Fruit fly (Drosophila melanogaster) whole organism, wandering third instar larva: ENCODE measurements around the gene Ldaf1.

Source experiments
- CG32264 ChIP-seq: fragments of 200-800 bp; sonication (Bioruptor generic); optimal IDR thresholded peaks from 2 replicates; lab custom pipeline; 2016; ENCODE audit warnings: missing biosample characterization, missing genetic modification characterization
- CG9705 ChIP-seq: fragments of 200-800 bp; sonication (Bioruptor generic); optimal IDR thresholded peaks from 2 replicates; lab custom pipeline; 2018; ENCODE audit warnings: missing biosample characterization, mild to moderate bottlenecking, missing genetic modification characterization
- CrebA ChIP-seq: fragments of 200-800 bp; sonication (Bioruptor generic); optimal IDR thresholded peaks from 2 replicates; lab custom pipeline; 2016; ENCODE audit warnings: missing biosample characterization, mild to moderate bottlenecking, missing genetic modification characterization, borderline replicate concordance
- Dif ChIP-seq: fragments of 200-275, 200-300 bp; sonication (Bioruptor generic); optimal IDR thresholded peaks from 2 replicates; lab custom pipeline; 2018; ENCODE audit warnings: missing biosample characterization, missing genetic modification characterization; ENCODE audit not compliant: partially characterized antibody
- GATAd ChIP-seq: sonication (Bioruptor generic); optimal IDR thresholded peaks from 2 replicates; lab custom pipeline; 2016; ENCODE audit warnings: missing biosample characterization, missing genetic modification characterization
- HLH106 ChIP-seq: fragments of 200-800 bp; optimal IDR thresholded peaks from 3 replicates; lab custom pipeline; 2019; ENCODE audit warnings: missing biosample characterization, mild to moderate bottlenecking, missing genetic modification characterization, moderate library complexity
- Hnf4 ChIP-seq: fragments of 200-800 bp; sonication (Bioruptor generic); optimal IDR thresholded peaks from 2 replicates; lab custom pipeline; 2016; ENCODE audit warnings: missing biosample characterization, mild to moderate bottlenecking, missing genetic modification characterization
- Hr78 ChIP-seq: fragments of >200 bp; optimal IDR thresholded peaks from 2 replicates; lab custom pipeline; 2017; ENCODE audit warnings: missing biosample characterization, missing genetic modification characterization
- Hr83 ChIP-seq: fragments of 200-300 bp; sonication (Bioruptor generic); optimal IDR thresholded peaks from 2 replicates; lab custom pipeline; 2016; ENCODE audit warnings: missing biosample characterization, mild to moderate bottlenecking, missing genetic modification characterization, moderate library complexity; ENCODE audit not compliant: poor library complexity, severe bottlenecking
- Jra ChIP-seq: sonication (Bioruptor generic); optimal IDR thresholded peaks from 2 replicates; lab custom pipeline; 2016; ENCODE audit warnings: missing biosample characterization, missing genetic modification characterization
- Myc ChIP-seq: fragments of >200 bp; optimal IDR thresholded peaks from 2 replicates; lab custom pipeline; 2017
- N ChIP-seq: fragments of >200 bp; optimal IDR thresholded peaks from 2 replicates; lab custom pipeline; 2018; ENCODE audit warnings: missing biosample characterization, missing external identifiers, missing genetic modification characterization
- OdsH ChIP-seq: fragments of 200-800 bp; sonication (Bioruptor generic); optimal IDR thresholded peaks from 2 replicates; lab custom pipeline; 2016; ENCODE audit warnings: missing biosample characterization, mild to moderate bottlenecking, missing genetic modification characterization
- Rel ChIP-seq, 2 experiments: fragments of 200-800 bp; sonication (Bioruptor generic) in 1 of 2; optimal IDR thresholded peaks; 2 replicates in 1 of 2; 3 replicates in 1 of 2; lab custom pipeline; 2016 to 2019; ENCODE audit warnings: mild to moderate bottlenecking in 2 of 2, missing biosample characterization in 2 of 2, missing genetic modification characterization in 2 of 2, moderate library complexity in 1 of 2
- Sp1 ChIP-seq: fragments of 200-800 bp; sonication (Bioruptor generic); optimal IDR thresholded peaks from 3 replicates; lab custom pipeline; 2019; ENCODE audit warnings: missing biosample characterization, mild to moderate bottlenecking, missing genetic modification characterization, moderate library complexity
- br ChIP-seq: fragments of 200-800 bp; sonication (Bioruptor generic); optimal IDR thresholded peaks from 2 replicates; lab custom pipeline; 2016; ENCODE audit warnings: missing biosample characterization, missing genetic modification characterization
- brk ChIP-seq: fragments of 200-800 bp; sonication (Bioruptor generic); optimal IDR thresholded peaks from 2 replicates; lab custom pipeline; 2016; ENCODE audit warnings: missing biosample characterization, mild to moderate bottlenecking, missing genetic modification characterization
- dl ChIP-seq, 2 experiments: fragments of 175-275, 200-275 bp in 1 of 2; fragments of 200-275 bp in 1 of 2; sonication (Bioruptor generic); optimal IDR thresholded peaks; lab custom pipeline; 2018; ENCODE audit warnings: mild to moderate bottlenecking in 2 of 2, missing biosample characterization in 2 of 2, missing genetic modification characterization in 2 of 2, moderate library complexity in 2 of 2; ENCODE audit not compliant: partially characterized antibody in 2 of 2, insufficient read depth in 1 of 2
- dmrt93B ChIP-seq: fragments of 200-800 bp; sonication (Bioruptor generic); optimal IDR thresholded peaks from 2 replicates; lab custom pipeline; 2018; ENCODE audit warnings: missing biosample characterization, mild to moderate bottlenecking, missing genetic modification characterization
- dsf ChIP-seq: sonication (Bioruptor generic); optimal IDR thresholded peaks from 2 replicates; lab custom pipeline; 2016; ENCODE audit warnings: missing biosample characterization, missing genetic modification characterization, borderline replicate concordance
- ey ChIP-seq: fragments of 200-800 bp; sonication (Bioruptor generic); optimal IDR thresholded peaks from 2 replicates; lab custom pipeline; 2016; ENCODE audit warnings: missing biosample characterization, missing genetic modification characterization
- foxo ChIP-seq, 2 experiments: fragments of 200-800 bp; sonication (Bioruptor generic); optimal IDR thresholded peaks; 2 replicates in 1 of 2; 3 replicates in 1 of 2; lab custom pipeline; 2016 to 2017; ENCODE audit warnings: missing biosample characterization in 2 of 2, missing genetic modification characterization in 2 of 2
- fru ChIP-seq: fragments of 200-800 bp; sonication (Bioruptor generic); optimal IDR thresholded peaks from 3 replicates; lab custom pipeline; 2016; ENCODE audit warnings: missing biosample characterization, mild to moderate bottlenecking, missing genetic modification characterization
- h ChIP-seq: fragments of 200-800 bp; sonication (Bioruptor generic); optimal IDR thresholded peaks from 3 replicates; lab custom pipeline; 2016; ENCODE audit warnings: missing biosample characterization, mild to moderate bottlenecking, missing genetic modification characterization
- jim ChIP-seq: fragments of 175-275, 200-325 bp; sonication (Bioruptor generic); optimal IDR thresholded peaks from 2 replicates; lab custom pipeline; 2016; ENCODE audit warnings: missing biosample characterization, mild to moderate bottlenecking, missing genetic modification characterization
- pan ChIP-seq: fragments of >200 bp; optimal IDR thresholded peaks from 2 replicates; lab custom pipeline; 2017
- psq ChIP-seq: fragments of 200-800 bp; sonication (Bioruptor generic); optimal IDR thresholded peaks from 3 replicates; lab custom pipeline; 2017; ENCODE audit warnings: missing biosample characterization, mild to moderate bottlenecking, missing genetic modification characterization, moderate library complexity
- rgr ChIP-seq: fragments of 200-800 bp; sonication (Bioruptor generic); optimal IDR thresholded peaks from 3 replicates; lab custom pipeline; 2016; ENCODE audit warnings: missing biosample characterization, mild to moderate bottlenecking, missing genetic modification characterization
- sv ChIP-seq: fragments of 200-800 bp; sonication (Bioruptor generic); optimal IDR thresholded peaks from 3 replicates; lab custom pipeline; 2016; ENCODE audit warnings: missing biosample characterization, missing genetic modification characterization
- usp ChIP-seq: fragments of >200 bp; optimal IDR thresholded peaks from 2 replicates; lab custom pipeline; 2017; ENCODE audit warnings: missing biosample characterization, missing genetic modification characterization
- woc ChIP-seq: sonication (Bioruptor generic); optimal IDR thresholded peaks from 2 replicates; lab custom pipeline; 2016; ENCODE audit warnings: missing biosample characterization, mild to moderate bottlenecking, missing genetic modification characterization

Gene Ldaf1

DNA sequence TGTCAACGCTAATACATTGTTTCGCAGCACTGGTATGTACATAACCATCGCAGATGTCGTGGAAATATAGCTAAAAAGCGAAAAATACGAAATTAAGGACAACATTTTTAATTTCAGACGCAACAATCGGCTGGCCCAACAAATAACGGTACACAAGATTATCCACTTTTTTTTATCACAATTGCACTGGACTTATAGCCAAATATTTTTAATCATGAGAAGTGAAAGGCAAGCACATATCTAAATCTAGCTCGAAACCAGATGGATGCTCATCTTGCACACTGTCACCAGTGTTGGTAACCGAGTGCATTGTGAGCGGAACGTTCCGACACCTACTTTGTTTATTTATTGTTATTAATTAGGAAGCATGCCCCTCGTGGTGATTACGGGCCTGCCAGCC is 38.3 kb upstream of the Ldaf1 start, which contains the start of the genes CG3857 and CG3587:
Gene CG3857, minus strand, starts transcription at position 21 of the 400 bp plus-strand sequence.
Gene CG3587, plus strand, starts transcription at position 288 of the 400 bp plus-strand sequence.
- no peak for TF ChIP-seq usp (GFP tag; lab: Kevin White, UChicago)
- peak; percentile 83 for TF ChIP-seq sv
- TF ChIP-seq dmrt93B, result peak; percentile 69
- no peak for TF ChIP-seq Hr78 (GFP tag; lab: Kevin White, UChicago)
- peak; percentile 53 for TF ChIP-seq dsf (GFP tag; lab: Kevin White, UChicago)
- TF ChIP-seq foxo (GFP tag; optimal IDR thresholded peaks at IDR 0.05; lab: Kevin White, UChicago), result peak in 1 of 2 experiments; percentile 83
- peak; percentile 79 for TF ChIP-seq Sp1
- TF ChIP-seq N (GFP tag; lab: Kevin White, UChicago), result no peak
- no peak for TF ChIP-seq jim (GFP tag; lab: Kevin White, UChicago)
- no peak for TF ChIP-seq CG32264
- no peak for TF ChIP-seq Dif (GFP tag; lab: Kevin White, UChicago)
- peak; percentile 79 for TF ChIP-seq HLH106 (tag; lab: Kevin White, UChicago)
- peak; percentile 82 for TF ChIP-seq Hnf4 (GFP tag; lab: Kevin White, UChicago)
- no peak for TF ChIP-seq pan
- TF ChIP-seq h (GFP tag; lab: Kevin White, UChicago), result peak; percentile 86
- peak; percentile 18 for TF ChIP-seq Hr83 (GFP tag; lab: Kevin White, UChicago)
- peak; percentile 61 for TF ChIP-seq CG9705 (GFP tag; lab: Kevin White, UChicago)
- peak; percentile 84 for TF ChIP-seq rgr (GFP tag; lab: Kevin White, UChicago)
- peak; percentile 81 for TF ChIP-seq ey (GFP tag; lab: Kevin White, UChicago)
- no peak for TF ChIP-seq Rel (GFP tag; optimal IDR thresholded peaks at IDR 0.05; lab: Kevin White, UChicago)
- peak; percentile 34 for TF ChIP-seq Rel (tag; optimal IDR thresholded peaks at IDR 0.05; lab: Kevin White, UChicago)
- TF ChIP-seq psq, result peak; percentile 74
- peak; percentile 99 for TF ChIP-seq Myc
- peak; percentile 71 for TF ChIP-seq OdsH (GFP tag; lab: Kevin White, UChicago)
- TF ChIP-seq GATAd, result peak; percentile 62
- peak; percentile 60 for TF ChIP-seq Jra
- TF ChIP-seq fru (GFP tag; lab: Kevin White, UChicago), result peak; percentile 80
- TF ChIP-seq br (GFP tag; lab: Kevin White, UChicago), result peak; percentile 82
- peak; percentile 96 for TF ChIP-seq woc (GFP tag; lab: Kevin White, UChicago)

DNA sequence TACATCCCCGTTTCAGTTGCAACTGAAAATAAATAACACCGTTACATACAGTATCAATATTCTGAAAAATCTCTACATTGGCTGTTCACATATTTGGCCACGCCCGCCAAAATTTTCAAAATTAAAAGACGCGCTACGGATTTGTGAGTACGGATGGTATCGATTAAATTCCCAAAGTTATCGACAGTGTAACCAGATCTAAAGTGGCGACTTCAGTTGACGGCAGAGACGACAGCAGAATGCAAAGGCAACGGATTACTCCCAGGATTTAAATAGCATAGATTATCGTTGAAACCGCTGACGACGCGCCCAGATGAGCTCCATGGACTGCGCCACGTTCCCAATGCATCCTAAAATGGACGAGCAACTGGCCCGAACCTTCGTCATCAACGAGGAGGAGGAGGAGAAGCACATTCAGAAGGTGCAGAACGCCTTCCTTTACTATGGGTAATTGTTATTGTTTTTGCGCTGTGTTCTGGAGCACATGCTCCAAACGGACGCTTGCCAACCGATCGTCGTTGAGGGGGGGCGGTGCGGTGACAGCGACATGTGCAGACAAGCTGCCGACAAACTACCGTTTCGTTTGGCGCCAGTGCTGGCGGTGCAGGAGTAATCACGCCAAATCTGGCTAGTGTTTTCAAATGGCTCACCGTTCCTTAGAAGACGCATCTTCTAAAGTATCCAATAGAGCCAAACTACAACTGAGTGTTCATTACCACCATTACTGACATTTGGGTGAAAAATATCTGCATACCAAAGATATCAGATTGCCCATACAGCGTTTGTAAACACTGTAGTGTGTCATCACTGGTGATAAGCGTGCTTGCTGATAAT is 26.0 kb upstream of the Ldaf1 start, which contains the start of gene CG11596:
Gene CG11596, plus strand, starts transcription at position 211 of the 834 bp plus-strand sequence.
- peak; percentile 22 for TF ChIP-seq Sp1
- TF ChIP-seq Hr78 (GFP tag; lab: Kevin White, UChicago), result no peak
- peak; percentile 75 for TF ChIP-seq h (GFP tag; lab: Kevin White, UChicago)
- TF ChIP-seq Myc, result peak; percentile 91
- TF ChIP-seq ey (GFP tag; lab: Kevin White, UChicago), result peak; percentile 18
- peak; percentile 34 for TF ChIP-seq HLH106 (tag; lab: Kevin White, UChicago)

DNA sequence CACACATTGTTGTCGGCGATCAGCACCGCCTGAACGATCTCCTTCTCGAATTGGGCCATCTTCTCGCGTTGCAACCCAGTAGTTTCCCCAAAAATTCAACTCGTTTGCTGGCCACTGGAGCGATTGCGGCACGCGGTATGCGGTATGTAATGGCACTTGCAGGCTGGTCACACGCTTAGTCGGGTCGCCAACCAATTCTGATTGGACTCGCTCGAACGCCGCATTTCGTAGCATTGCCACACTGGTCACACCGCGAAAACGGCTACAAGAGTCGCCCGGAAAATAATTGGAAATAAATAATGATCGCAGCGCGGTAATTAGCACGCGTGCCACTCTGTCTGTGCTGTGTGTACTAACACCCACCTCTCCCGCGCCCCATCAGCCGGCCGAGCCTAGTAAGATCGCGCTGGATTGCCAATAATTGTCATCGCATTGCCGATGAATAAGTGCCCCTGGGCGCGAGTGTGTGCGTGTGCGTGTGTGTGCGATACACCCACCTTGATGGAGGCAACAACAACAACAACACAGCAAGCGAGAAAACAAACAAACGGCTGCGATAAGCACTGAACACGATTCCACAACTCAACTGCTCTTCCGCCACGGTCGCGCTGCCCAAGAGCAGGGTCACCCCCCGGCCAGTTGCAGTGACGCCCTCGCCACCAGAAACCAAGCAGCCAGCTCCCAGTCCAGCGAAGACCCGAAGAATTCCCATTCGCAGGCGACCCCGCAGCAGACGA is 21.2 kb upstream of the Ldaf1 start, which contains the start of the genes eIF2Bepsilon and Ocrl:
Gene eIF2Bepsilon, minus strand, starts transcription at position 110 of the 737 bp plus-strand sequence.
Gene Ocrl, plus strand, starts transcription at position 217 of the 737 bp plus-strand sequence.
- no peak for TF ChIP-seq brk
- TF ChIP-seq h (GFP tag; lab: Kevin White, UChicago), result peak; percentile 26
- TF ChIP-seq dl (GFP tag; optimal IDR thresholded peaks at IDR 0.05; lab: Kevin White, UChicago; ENCODE audit: insufficient read depth in 1 of 2, partially characterized antibody in 2 of 2), result no peak
- no peak for TF ChIP-seq jim (GFP tag; lab: Kevin White, UChicago)
- no peak for TF ChIP-seq Rel (GFP tag; optimal IDR thresholded peaks at IDR 0.05; lab: Kevin White, UChicago)
- TF ChIP-seq Rel (tag; optimal IDR thresholded peaks at IDR 0.05; lab: Kevin White, UChicago), result peak; percentile 90
- TF ChIP-seq br (GFP tag; lab: Kevin White, UChicago), result no peak
- no peak for TF ChIP-seq GATAd
- TF ChIP-seq Sp1, result no peak
- TF ChIP-seq HLH106 (tag; lab: Kevin White, UChicago), result peak; percentile 8
- no peak for TF ChIP-seq foxo (GFP tag; optimal IDR thresholded peaks at IDR 0.05; lab: Kevin White, UChicago)
- no peak for TF ChIP-seq ey (GFP tag; lab: Kevin White, UChicago)
- no peak for TF ChIP-seq dsf (GFP tag; lab: Kevin White, UChicago)
- TF ChIP-seq CrebA, result no peak
- TF ChIP-seq, all 38 proteins: peak for 3
